Worm (Caenorhabditis elegans): Measurements from ENCODE around the gene lgc-11.

DNA sequence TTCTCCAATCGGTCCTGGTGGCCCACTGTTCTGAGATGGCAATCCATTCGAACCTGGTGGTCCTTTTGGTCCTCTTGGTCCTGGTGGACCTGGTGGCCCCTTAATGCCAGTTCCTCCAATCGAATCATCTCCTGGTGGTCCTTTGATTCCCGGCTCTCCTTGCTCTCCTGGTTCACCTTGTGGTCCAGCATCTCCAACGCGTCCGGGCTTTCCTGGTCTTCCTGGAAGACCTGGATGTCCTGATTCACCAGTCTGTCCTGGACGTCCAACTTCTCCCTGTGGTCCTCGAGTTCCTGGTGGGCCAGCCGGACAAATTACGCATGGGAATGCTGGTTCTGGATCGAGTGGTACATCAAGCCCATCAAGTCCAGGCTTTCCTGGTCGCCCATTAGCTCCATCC, 30.4 kb upstream of the lgc-11 start:
- no peak for TF ChIP-seq M03D4.4 (tag; optimal IDR thresholded peaks at IDR 0.05)
- no peak for TF ChIP-seq elt-3 (tag; optimal IDR thresholded peaks at IDR 0.05)
- TF ChIP-seq lsy-2 (tag; optimal IDR thresholded peaks at IDR 0.05), result no peak
- TF ChIP-seq unc-62 (GFP tag; optimal IDR thresholded peaks at IDR 0.05), result no peak
- TF ChIP-seq pha-4 (tag; optimal IDR thresholded peaks at IDR 0.05), result no peak
- no peak for TF ChIP-seq tbx-8 (GFP tag; optimal IDR thresholded peaks at IDR 0.05)
- TF ChIP-seq unc-39 (tag; optimal IDR thresholded peaks at IDR 0.05), result no peak
- no peak for TF ChIP-seq cnd-1 (tag; optimal IDR thresholded peaks at IDR 0.05)
